Fruit fly (Drosophila melanogaster) S2 (cell line): ENCODE measurements around the gene CG1105.

Experiments used
- CG8478 ChIP-seq: fragments of >200 bp; optimal IDR thresholded peaks from 2 replicates; lab custom pipeline; 2018
- CTCF ChIP-seq, 2 experiments: fragments of >200 bp; optimal IDR thresholded peaks; 2 replicates each; lab custom pipeline; 2018

DNA sequence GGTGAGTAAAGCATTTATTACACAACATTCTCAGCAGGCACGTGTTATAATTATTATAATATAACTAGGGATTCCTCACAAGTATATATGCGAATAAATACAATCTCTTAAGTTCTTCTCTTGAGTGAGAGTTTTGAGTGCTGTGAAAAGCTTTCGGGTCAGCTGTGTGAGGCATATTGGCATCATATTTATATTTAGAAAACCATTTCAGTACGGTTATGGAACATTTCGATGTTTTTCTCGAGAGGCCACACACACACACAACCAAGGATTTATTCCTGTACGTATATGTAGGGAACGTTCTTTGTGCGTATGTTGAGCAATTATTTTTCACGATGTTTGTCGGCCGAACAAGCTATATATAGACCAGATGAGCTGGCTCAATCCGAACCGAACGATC, 46.0 kb upstream of the CG1105 start:
- TF ChIP-seq CG8478 (lab: Kevin White, UChicago) (no peak), CTCF (optimal IDR thresholded peaks at IDR 0.05; lab: Kevin White, UChicago) (no peak)
